Fruit fly (Drosophila melanogaster): Measurements from ENCODE around the gene CG15721.

dm6 chrX:13021898-13022297 lies 51.4 kb downstream of the CG15721 start, which contains the start of gene CG2209:
- TF ChIP-seq CTCF (optimal IDR thresholded peaks at IDR 0.05) (no peak), CG8478 (optimal IDR thresholded peaks at IDR 0.05) (no peak)

Measured in S2 (cell line).